Fruit fly (Drosophila melanogaster) whole organism, adult: ENCODE data around the gene E2f1.

Experiments used
- CG14711 ChIP-seq: fragments of 200-800 bp; sonication (Bioruptor generic); optimal IDR thresholded peaks from 2 replicates; lab custom pipeline; 2018; ENCODE audit warnings: missing biosample characterization, mild to moderate bottlenecking, missing genetic modification characterization, moderate library complexity
- CG33017 ChIP-seq: fragments of 200-800 bp; sonication (Bioruptor generic); optimal IDR thresholded peaks from 2 replicates; lab custom pipeline; 2018; ENCODE audit warnings: missing biosample characterization, mild to moderate bottlenecking, missing genetic modification characterization, moderate library complexity
- CG7045 ChIP-seq: fragments of 200-800 bp; sonication (Bioruptor generic); optimal IDR thresholded peaks from 2 replicates; lab custom pipeline; 2017; ENCODE audit warnings: missing biosample characterization, mild to moderate bottlenecking, missing genetic modification characterization
- CG7101 ChIP-seq: fragments of 200-800 bp; sonication (Bioruptor generic); optimal IDR thresholded peaks from 2 replicates; lab custom pipeline; 2018; ENCODE audit warnings: missing biosample characterization, mild to moderate bottlenecking, missing genetic modification characterization, moderate library complexity
- Crg-1 ChIP-seq: fragments of 200-800 bp; sonication (Bioruptor generic); optimal IDR thresholded peaks from 2 replicates; lab custom pipeline; 2016; ENCODE audit warnings: missing biosample characterization, missing genetic modification characterization
- Mnt ChIP-seq: fragments of 200-800 bp; sonication (Bioruptor generic); optimal IDR thresholded peaks from 2 replicates; lab custom pipeline; 2016; ENCODE audit warnings: missing biosample characterization, mild to moderate bottlenecking, missing genetic modification characterization
- kay ChIP-seq: fragments of 200-800 bp; sonication (Bioruptor generic); peaks from one replicate; lab custom pipeline; 2016; ENCODE audit warnings: missing biosample characterization, missing genetic modification characterization, borderline replicate concordance

dm6 chr3R:21687902-21688301 lies 27.2 kb upstream of the E2f1 start:
- TF ChIP-seq CG14711 (tag; lab: Kevin White, UChicago) = no peak
- TF ChIP-seq CG33017 = no peak
- no peak for TF ChIP-seq CG7045 (GFP tag; lab: Kevin White, UChicago)
- no peak for TF ChIP-seq CG7101
- no peak for TF ChIP-seq Crg-1 (GFP tag; lab: Kevin White, UChicago)
- no peak for TF ChIP-seq Mnt (GFP tag; lab: Kevin White, UChicago)
- no peak for TF ChIP-seq kay (GFP tag; lab: Kevin White, UChicago)
